Fruit fly (Drosophila melanogaster) whole organism, wandering third instar larva: Measurements from ENCODE around the gene CG31493.
A peak's percentile ranks its signal among the peaks of the same experiment; 100 is the strongest.

ENCODE experiments used
- CG9705 ChIP-seq: fragments of 200-800 bp; sonication (Bioruptor generic); optimal IDR thresholded peaks from 2 replicates; lab custom pipeline; 2018; ENCODE audit warnings: missing biosample characterization, mild to moderate bottlenecking, missing genetic modification characterization
- CrebA ChIP-seq: fragments of 200-800 bp; sonication (Bioruptor generic); optimal IDR thresholded peaks from 2 replicates; lab custom pipeline; 2016; ENCODE audit warnings: missing biosample characterization, mild to moderate bottlenecking, missing genetic modification characterization, borderline replicate concordance
- Dfd ChIP-seq: fragments of >200 bp; optimal IDR thresholded peaks from 2 replicates; lab custom pipeline; 2017; ENCODE audit warnings: missing biosample characterization, missing genetic modification characterization
- Dif ChIP-seq: fragments of 200-275, 200-300 bp; sonication (Bioruptor generic); optimal IDR thresholded peaks from 2 replicates; lab custom pipeline; 2018; ENCODE audit warnings: missing biosample characterization, missing genetic modification characterization; ENCODE audit not compliant: partially characterized antibody
- GATAd ChIP-seq: sonication (Bioruptor generic); optimal IDR thresholded peaks from 2 replicates; lab custom pipeline; 2016; ENCODE audit warnings: missing biosample characterization, missing genetic modification characterization
- HLH106 ChIP-seq: fragments of 200-800 bp; optimal IDR thresholded peaks from 3 replicates; lab custom pipeline; 2019; ENCODE audit warnings: missing biosample characterization, mild to moderate bottlenecking, missing genetic modification characterization, moderate library complexity
- Hnf4 ChIP-seq: fragments of 200-800 bp; sonication (Bioruptor generic); optimal IDR thresholded peaks from 2 replicates; lab custom pipeline; 2016; ENCODE audit warnings: missing biosample characterization, mild to moderate bottlenecking, missing genetic modification characterization
- Hr78 ChIP-seq: fragments of >200 bp; optimal IDR thresholded peaks from 2 replicates; lab custom pipeline; 2017; ENCODE audit warnings: missing biosample characterization, missing genetic modification characterization
- Jra ChIP-seq: sonication (Bioruptor generic); optimal IDR thresholded peaks from 2 replicates; lab custom pipeline; 2016; ENCODE audit warnings: missing biosample characterization, missing genetic modification characterization
- Mio ChIP-seq: sonication (Bioruptor generic); optimal IDR thresholded peaks from 2 replicates; lab custom pipeline; 2016; ENCODE audit warnings: missing biosample characterization, missing genetic modification characterization
- Myc ChIP-seq: fragments of >200 bp; optimal IDR thresholded peaks from 2 replicates; lab custom pipeline; 2017
- Sp1 ChIP-seq: fragments of 200-800 bp; sonication (Bioruptor generic); optimal IDR thresholded peaks from 3 replicates; lab custom pipeline; 2019; ENCODE audit warnings: missing biosample characterization, mild to moderate bottlenecking, missing genetic modification characterization, moderate library complexity
- Vsx2 ChIP-seq: fragments of 200-300, 225-300 bp; sonication (Bioruptor generic); optimal IDR thresholded peaks from 2 replicates; lab custom pipeline; 2018; ENCODE audit warnings: missing biosample characterization, missing genetic modification characterization; ENCODE audit not compliant: partially characterized antibody
- br ChIP-seq: fragments of 200-800 bp; sonication (Bioruptor generic); optimal IDR thresholded peaks from 2 replicates; lab custom pipeline; 2016; ENCODE audit warnings: missing biosample characterization, missing genetic modification characterization
- brk ChIP-seq: fragments of 200-800 bp; sonication (Bioruptor generic); optimal IDR thresholded peaks from 2 replicates; lab custom pipeline; 2016; ENCODE audit warnings: missing biosample characterization, mild to moderate bottlenecking, missing genetic modification characterization
- dl ChIP-seq, 2 experiments: fragments of 175-275, 200-275 bp in 1 of 2; fragments of 200-275 bp in 1 of 2; sonication (Bioruptor generic); optimal IDR thresholded peaks; lab custom pipeline; 2018; ENCODE audit warnings: mild to moderate bottlenecking in 2 of 2, missing biosample characterization in 2 of 2, missing genetic modification characterization in 2 of 2, moderate library complexity in 2 of 2; ENCODE audit not compliant: partially characterized antibody in 2 of 2, insufficient read depth in 1 of 2
- dmrt93B ChIP-seq: fragments of 200-800 bp; sonication (Bioruptor generic); optimal IDR thresholded peaks from 2 replicates; lab custom pipeline; 2018; ENCODE audit warnings: missing biosample characterization, mild to moderate bottlenecking, missing genetic modification characterization
- dsf ChIP-seq: sonication (Bioruptor generic); optimal IDR thresholded peaks from 2 replicates; lab custom pipeline; 2016; ENCODE audit warnings: missing biosample characterization, missing genetic modification characterization, borderline replicate concordance
- h ChIP-seq: fragments of 200-800 bp; sonication (Bioruptor generic); optimal IDR thresholded peaks from 3 replicates; lab custom pipeline; 2016; ENCODE audit warnings: missing biosample characterization, mild to moderate bottlenecking, missing genetic modification characterization
- jim ChIP-seq: fragments of 175-275, 200-325 bp; sonication (Bioruptor generic); optimal IDR thresholded peaks from 2 replicates; lab custom pipeline; 2016; ENCODE audit warnings: missing biosample characterization, mild to moderate bottlenecking, missing genetic modification characterization
- lola ChIP-seq: fragments of >200 bp; optimal IDR thresholded peaks from 2 replicates; lab custom pipeline; 2017; ENCODE audit warnings: missing biosample characterization, missing genetic modification characterization
- pan ChIP-seq: fragments of >200 bp; optimal IDR thresholded peaks from 2 replicates; lab custom pipeline; 2017
- psq ChIP-seq: fragments of 200-800 bp; sonication (Bioruptor generic); optimal IDR thresholded peaks from 3 replicates; lab custom pipeline; 2017; ENCODE audit warnings: missing biosample characterization, mild to moderate bottlenecking, missing genetic modification characterization, moderate library complexity
- rgr ChIP-seq: fragments of 200-800 bp; sonication (Bioruptor generic); optimal IDR thresholded peaks from 3 replicates; lab custom pipeline; 2016; ENCODE audit warnings: missing biosample characterization, mild to moderate bottlenecking, missing genetic modification characterization
- sage ChIP-seq: fragments of 200-800 bp; sonication (Bioruptor generic); optimal IDR thresholded peaks from 2 replicates; lab custom pipeline; 2016; ENCODE audit warnings: missing biosample characterization, mild to moderate bottlenecking, missing genetic modification characterization
- tai ChIP-seq: sonication (Bioruptor generic); optimal IDR thresholded peaks from 2 replicates; lab custom pipeline; 2016; ENCODE audit warnings: missing biosample characterization, missing genetic modification characterization
- usp ChIP-seq: fragments of >200 bp; optimal IDR thresholded peaks from 2 replicates; lab custom pipeline; 2017; ENCODE audit warnings: missing biosample characterization, missing genetic modification characterization
- woc ChIP-seq: sonication (Bioruptor generic); optimal IDR thresholded peaks from 2 replicates; lab custom pipeline; 2016; ENCODE audit warnings: missing biosample characterization, mild to moderate bottlenecking, missing genetic modification characterization

Gene CG31493

DNA sequence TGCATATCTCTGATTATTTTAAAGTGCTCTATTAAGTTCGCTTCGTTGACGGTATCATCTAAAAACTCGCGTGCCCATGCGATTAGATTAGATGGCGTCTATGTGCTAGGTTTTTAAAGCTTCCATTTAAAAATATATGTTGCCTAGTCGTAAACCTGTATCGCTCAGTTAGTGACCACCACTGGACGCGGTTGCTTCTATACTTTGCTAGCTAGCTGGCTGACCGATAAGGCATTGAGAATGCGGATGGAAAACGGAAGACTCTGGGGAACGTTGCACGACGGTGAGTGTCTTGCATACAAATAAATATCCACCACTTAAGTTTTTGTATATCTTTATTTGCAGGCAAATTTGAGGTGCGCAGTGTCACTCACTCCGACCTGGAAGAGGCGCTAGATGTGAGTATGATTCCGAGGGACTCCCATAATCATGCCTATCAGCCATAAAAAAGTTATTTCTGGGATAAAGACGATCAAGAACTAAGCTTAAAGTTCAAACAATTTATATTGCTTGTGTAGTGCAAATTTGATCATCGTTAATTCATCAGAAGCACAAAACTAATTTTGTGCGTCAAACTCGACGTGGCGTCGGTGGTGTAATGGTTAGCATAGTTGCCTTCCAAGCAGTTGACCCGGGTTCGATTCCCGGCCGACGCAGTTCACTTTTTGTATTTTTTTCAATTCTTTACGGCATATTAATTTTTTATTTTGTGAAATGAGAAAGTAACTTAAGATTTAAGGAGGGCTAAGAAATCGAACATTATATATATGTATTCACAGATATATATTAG is 1.9 kb upstream of the CG31493 start, which contains the start of gene CG31248:
Gene CG31248, plus strand, starts transcription at position 41 of the 790 bp plus-strand sequence.
- TF ChIP-seq h (GFP tag; lab: Kevin White, UChicago) (peak; percentile 16), dl (GFP tag; optimal IDR thresholded peaks at IDR 0.05; lab: Kevin White, UChicago; ENCODE audit: insufficient read depth in 1 of 2, partially characterized antibody in 2 of 2) (no peak), Hr78 (no peak), HLH106 (tag; lab: Kevin White, UChicago) (no peak)
- TF ChIP-seq, all 38 proteins: peak for 1

DNA sequence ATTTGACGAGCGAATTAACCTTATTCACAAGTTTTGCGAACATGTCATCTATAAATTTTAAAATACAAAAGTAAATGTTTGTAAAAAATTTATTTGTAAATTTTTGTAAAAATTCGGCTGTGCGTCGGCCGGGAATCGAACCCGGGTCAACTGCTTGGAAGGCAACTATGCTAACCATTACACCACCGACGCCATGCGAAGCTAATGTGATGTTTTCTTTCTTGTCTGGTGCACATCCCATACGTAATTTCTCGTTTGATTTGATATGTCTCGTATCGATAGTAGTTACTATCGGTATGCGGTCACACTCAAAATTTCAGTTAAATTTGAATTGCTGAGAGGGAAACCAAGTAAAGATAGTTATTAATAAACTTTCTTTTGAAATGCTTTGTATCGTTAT is 533 bp upstream of the CG31493 start:
- TF ChIP-seq sage (GFP tag; lab: Kevin White, UChicago) = no peak
- peak; percentile 18 for TF ChIP-seq brk
- peak; percentile 7 for TF ChIP-seq Jra
- peak; percentile 60 for TF ChIP-seq Hnf4 (GFP tag; lab: Kevin White, UChicago)

DNA sequence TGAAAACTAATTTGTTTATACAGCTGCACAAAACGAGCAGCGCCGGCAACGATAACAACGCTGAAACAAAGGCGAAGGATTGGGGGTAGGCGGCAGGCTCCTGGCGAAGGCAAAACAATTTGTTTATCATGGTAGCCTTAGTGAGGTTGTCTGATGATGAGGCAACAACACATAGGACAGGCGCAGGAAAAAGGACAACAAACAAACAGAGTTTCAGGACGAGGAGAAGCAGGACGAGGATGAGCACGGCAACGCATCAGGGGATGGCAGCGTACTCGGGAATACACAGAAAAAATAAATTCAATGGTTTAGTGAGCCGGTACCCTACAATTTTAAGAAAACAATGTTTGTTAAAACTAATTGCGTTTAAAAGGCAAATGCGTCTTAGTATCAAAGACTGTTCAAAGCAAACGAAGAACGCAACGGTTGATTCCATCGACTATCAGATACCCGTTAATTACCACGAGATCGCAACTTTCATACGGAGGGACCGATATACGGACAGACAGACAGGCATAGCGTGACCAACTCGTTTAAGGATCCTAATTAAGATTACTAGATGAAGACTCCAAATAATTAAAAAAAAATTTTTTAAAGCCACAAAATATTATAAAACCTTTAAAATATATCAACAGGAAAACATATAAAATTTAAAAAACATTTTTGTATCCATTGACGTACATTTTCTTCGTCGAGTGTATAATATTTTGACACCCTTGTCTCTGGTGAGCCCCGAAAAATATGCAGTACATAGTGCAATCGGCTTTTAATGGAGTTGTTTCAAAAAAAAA is 3.5 kb downstream of the CG31493 start:
- TF ChIP-seq dsf (no peak), dmrt93B (GFP tag; lab: Kevin White, UChicago) (no peak), CG9705 (no peak), Vsx2 (GFP tag; lab: Kevin White, UChicago) (no peak), h (GFP tag; lab: Kevin White, UChicago) (no peak), pan (lab: Kevin White, UChicago) (no peak), Mio (GFP tag; lab: Kevin White, UChicago) (no peak), GATAd (GFP tag; lab: Kevin White, UChicago) (no peak), Sp1 (GFP tag; lab: Kevin White, UChicago) (no peak), CrebA (no peak), Myc (lab: Kevin White, UChicago) (no peak), lola (GFP tag; lab: Kevin White, UChicago) (no peak)

DNA sequence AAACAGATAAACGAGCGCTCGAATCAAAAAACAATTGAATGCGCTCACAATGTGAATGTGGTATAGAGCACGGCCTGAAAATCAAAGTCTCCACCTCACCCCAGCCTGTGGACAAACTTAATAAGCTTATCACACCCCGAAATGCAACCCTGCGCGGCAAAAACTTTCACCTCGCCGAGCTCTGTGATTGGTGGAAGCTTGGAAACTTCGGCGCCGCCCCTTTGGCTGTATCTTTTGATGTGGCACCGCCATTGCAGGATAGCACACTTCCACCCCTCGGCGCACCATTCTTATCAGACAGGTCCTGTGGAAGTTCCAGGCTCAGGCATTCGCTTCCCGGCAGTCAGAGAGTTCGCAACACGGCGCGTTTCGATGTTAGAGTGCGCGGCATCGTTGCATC is 4.5 kb downstream of the CG31493 start, which contains the start of gene Fer1:
Gene Fer1, plus strand, starts transcription at position 326 of the 400 bp plus-strand sequence.
- TF ChIP-seq brk (no peak), Dif (GFP tag; lab: Kevin White, UChicago) (no peak), sage (GFP tag; lab: Kevin White, UChicago) (no peak), HLH106 (tag; lab: Kevin White, UChicago) (no peak), Hnf4 (GFP tag; lab: Kevin White, UChicago) (no peak), Hr78 (no peak), tai (GFP tag; lab: Kevin White, UChicago) (no peak), woc (GFP tag; lab: Kevin White, UChicago) (no peak), h (GFP tag; lab: Kevin White, UChicago) (no peak), jim (GFP tag; lab: Kevin White, UChicago) (no peak), br (no peak), pan (lab: Kevin White, UChicago) (no peak), Jra (no peak), CG9705 (no peak)

DNA sequence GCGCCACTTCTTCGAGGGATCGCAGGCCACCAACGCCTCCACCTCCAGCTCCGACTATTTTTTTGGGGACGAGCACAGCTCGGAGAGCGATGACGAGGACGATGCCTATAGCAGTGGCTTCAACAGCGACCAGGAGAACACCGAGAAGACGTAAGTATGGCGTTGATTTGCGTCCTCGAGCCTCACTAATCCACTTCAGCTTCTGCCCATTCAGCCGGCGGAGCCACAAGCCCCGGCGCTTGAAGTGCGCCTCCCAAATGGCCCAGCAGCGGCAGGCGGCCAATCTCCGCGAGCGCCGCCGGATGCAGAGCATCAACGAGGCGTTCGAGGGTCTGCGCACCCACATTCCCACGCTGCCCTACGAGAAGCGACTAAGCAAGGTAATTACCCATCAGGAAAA is 5.8 kb downstream of the CG31493 start:
- no peak for TF ChIP-seq rgr (GFP tag; lab: Kevin White, UChicago)
- no peak for TF ChIP-seq usp
- no peak for TF ChIP-seq Dfd
- no peak for TF ChIP-seq br
- TF ChIP-seq dmrt93B (GFP tag; lab: Kevin White, UChicago) = no peak

DNA sequence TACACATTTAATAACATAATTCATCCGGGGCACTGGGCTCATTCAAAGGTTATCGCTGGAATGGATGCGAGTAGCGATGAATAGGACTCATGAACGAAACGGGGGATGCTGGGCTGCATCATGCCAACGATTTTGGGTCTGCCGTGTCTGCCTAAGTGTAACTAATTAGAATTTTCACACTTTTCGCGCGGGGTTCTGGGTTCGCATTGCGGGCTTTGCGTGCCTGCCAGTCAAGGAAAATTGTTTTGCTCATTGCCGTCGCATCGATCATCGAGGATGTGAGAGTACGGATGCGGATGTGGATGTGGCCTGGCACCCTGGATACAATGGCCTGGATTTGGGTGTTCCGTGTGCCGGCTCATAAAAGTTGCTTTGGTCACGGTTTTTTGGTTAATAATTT is 6.7 kb downstream of the CG31493 start:
- TF ChIP-seq Dfd (no peak), psq (GFP tag; lab: Kevin White, UChicago) (no peak)
